Worm (Caenorhabditis elegans) whole organism, L3 larva: ENCODE data around the gene C05B5.11.

Experiments
- R02D3.7 ChIP-seq: fragments of 150-350 bp; optimal IDR thresholded peaks from 2 replicates; lab custom pipeline; 2014; ENCODE audit warnings: missing biosample characterization, missing genetic modification characterization
- ZK546.5 ChIP-seq: sonication (generic microtip); optimal IDR thresholded peaks from 2 replicates; lab custom pipeline; 2017; ENCODE audit warnings: missing biosample characterization, missing genetic modification characterization
- ama-1 ChIP-seq: fragments of 150-350 bp; optimal IDR thresholded peaks from 2 replicates; lab custom pipeline; 2018
- ceh-16 ChIP-seq: sonication (generic microtip); optimal IDR thresholded peaks from 2 replicates; lab custom pipeline; 2017; ENCODE audit warnings: missing biosample characterization, missing genetic modification characterization
- ceh-28 ChIP-seq: fragments of 150-350 bp; optimal IDR thresholded peaks from 2 replicates; lab custom pipeline; 2014; ENCODE audit warnings: missing biosample characterization, missing genetic modification reagents, missing genetic modification characterization
- ceh-82 ChIP-seq: fragments of 150-350 bp; optimal IDR thresholded peaks from 2 replicates; lab custom pipeline; 2014; ENCODE audit warnings: missing biosample characterization, missing genetic modification characterization
- ceh-9 ChIP-seq: sonication (generic microtip); optimal IDR thresholded peaks from 2 replicates; lab custom pipeline; 2018; ENCODE audit warnings: missing biosample characterization, missing genetic modification characterization
- daf-12 ChIP-seq: fragments of 150-350 bp; optimal IDR thresholded peaks from 2 replicates; lab custom pipeline; 2014; ENCODE audit warnings: missing biosample characterization, missing genetic modification reagents, missing genetic modification characterization
- egl-27 ChIP-seq: sonication (generic microtip); optimal IDR thresholded peaks from 4 replicates; lab custom pipeline; 2017; ENCODE audit warnings: missing biosample characterization, missing genetic modification reagents, missing genetic modification characterization
- egl-5 ChIP-seq: fragments of 150-350 bp; optimal IDR thresholded peaks from 2 replicates; lab custom pipeline; 2017; ENCODE audit warnings: missing biosample characterization, missing genetic modification reagents, missing genetic modification characterization, inconsistent platforms
- elt-1 ChIP-seq: fragments of 150-350 bp; optimal IDR thresholded peaks from 2 replicates; lab custom pipeline; 2014; ENCODE audit warnings: missing biosample characterization, missing genetic modification characterization
- elt-3 ChIP-seq, 3 experiments: fragments of 150-350 bp in 1 of 3; sonication (generic microtip) in 2 of 3; optimal IDR thresholded peaks; 2 replicates in 2 of 3; 4 replicates in 1 of 3; lab custom pipeline; 2014 to 2017; ENCODE audit warnings: missing biosample characterization in 3 of 3, missing genetic modification characterization in 3 of 3
- eor-1 ChIP-seq, 2 experiments: fragments of 150-350 bp; optimal IDR thresholded peaks; 2 replicates each; lab custom pipeline; 2014 to 2018; ENCODE audit warnings: missing biosample characterization in 2 of 2, missing genetic modification characterization in 2 of 2
- fkh-10 ChIP-seq: sonication (generic microtip); optimal IDR thresholded peaks from 2 replicates; lab custom pipeline; 2017; ENCODE audit warnings: missing biosample characterization, missing genetic modification reagents, missing genetic modification characterization
- fkh-2 ChIP-seq: fragments of 150-350 bp; optimal IDR thresholded peaks from 2 replicates; lab custom pipeline; 2014; ENCODE audit warnings: missing biosample characterization, missing genetic modification reagents, missing genetic modification characterization
- fos-1 ChIP-seq: fragments of 150-350 bp; optimal IDR thresholded peaks from 2 replicates; lab custom pipeline; 2014; ENCODE audit warnings: missing biosample characterization, missing genetic modification characterization
- hmg-11 ChIP-seq: sonication (generic microtip); optimal IDR thresholded peaks from 2 replicates; lab custom pipeline; 2016; ENCODE audit warnings: missing genetic modification characterization, missing compliant biosample characterization
- jun-1 ChIP-seq: fragments of 150-350 bp; optimal IDR thresholded peaks from 2 replicates; lab custom pipeline; 2014; ENCODE audit warnings: missing biosample characterization, missing genetic modification reagents, missing genetic modification characterization
- lin-15B ChIP-seq: fragments of 150-350 bp; optimal IDR thresholded peaks from 2 replicates; lab custom pipeline; 2014; ENCODE audit warnings: missing biosample characterization, missing genetic modification characterization
- lin-39 ChIP-seq: fragments of 150-350 bp; optimal IDR thresholded peaks from 2 replicates; lab custom pipeline; 2018; ENCODE audit warnings: missing biosample characterization, missing genetic modification reagents, missing genetic modification characterization
- lsy-12 ChIP-seq: sonication (generic microtip); optimal IDR thresholded peaks from 2 replicates; lab custom pipeline; 2016; ENCODE audit warnings: mild to moderate bottlenecking, missing genetic modification characterization, missing compliant biosample characterization
- mdl-1 ChIP-seq: fragments of 150-350 bp; optimal IDR thresholded peaks from 2 replicates; lab custom pipeline; 2014; ENCODE audit warnings: missing biosample characterization, missing genetic modification characterization
- mml-1 ChIP-seq: fragments of 150-350 bp; sonication (generic microtip); optimal IDR thresholded peaks from 3 replicates; lab custom pipeline; 2014; ENCODE audit warnings: missing biosample characterization, missing genetic modification characterization
- nfya-1 ChIP-seq: sonication (generic microtip); optimal IDR thresholded peaks from 2 replicates; lab custom pipeline; 2017; ENCODE audit warnings: missing genetic modification characterization, mild to moderate bottlenecking, missing compliant biosample characterization, antibody characterized with exemption, moderate library complexity; ENCODE audit not compliant: insufficient read depth
- nhr-11 ChIP-seq: fragments of 150-350 bp; optimal IDR thresholded peaks from 2 replicates; lab custom pipeline; 2014; ENCODE audit warnings: missing biosample characterization, missing genetic modification characterization
- nhr-23 ChIP-seq: fragments of 150-350 bp; optimal IDR thresholded peaks from 2 replicates; lab custom pipeline; 2014; ENCODE audit warnings: missing biosample characterization, missing genetic modification reagents, missing genetic modification characterization
- nhr-237 ChIP-seq: fragments of 150-350 bp; optimal IDR thresholded peaks from 2 replicates; lab custom pipeline; 2014; ENCODE audit warnings: missing biosample characterization, missing genetic modification characterization
- nhr-25 ChIP-seq: sonication (generic microtip); optimal IDR thresholded peaks from 2 replicates; lab custom pipeline; 2017; ENCODE audit warnings: missing biosample characterization, missing genetic modification characterization
- nhr-28 ChIP-seq: fragments of 150-350 bp; optimal IDR thresholded peaks from 2 replicates; lab custom pipeline; 2014; ENCODE audit warnings: missing biosample characterization, missing genetic modification characterization
- nhr-67 ChIP-seq: fragments of 150-350 bp; optimal IDR thresholded peaks from 2 replicates; lab custom pipeline; 2014; ENCODE audit warnings: missing biosample characterization, missing genetic modification characterization
- nhr-76 ChIP-seq: fragments of 150-350 bp; sonication (generic microtip); optimal IDR thresholded peaks from 5 replicates; lab custom pipeline; 2014; ENCODE audit warnings: missing biosample characterization, missing genetic modification characterization
- nhr-77 ChIP-seq: fragments of 150-350 bp; optimal IDR thresholded peaks from 2 replicates; lab custom pipeline; 2014; ENCODE audit warnings: missing biosample characterization, missing genetic modification characterization
- pha-4 ChIP-seq: fragments of 150-350 bp; optimal IDR thresholded peaks from 2 replicates; lab custom pipeline; 2014; ENCODE audit warnings: missing biosample characterization, missing genetic modification reagents, missing genetic modification characterization
- sea-2 ChIP-seq: fragments of 150-350 bp; sonication (generic microtip); optimal IDR thresholded peaks from 4 replicates; lab custom pipeline; 2014; ENCODE audit warnings: missing biosample characterization, missing genetic modification reagents, missing genetic modification characterization
- tbx-2 ChIP-seq: sonication (generic microtip); optimal IDR thresholded peaks from 2 replicates; lab custom pipeline; 2016; ENCODE audit warnings: mild to moderate bottlenecking, missing genetic modification characterization, missing compliant biosample characterization
- unc-62 ChIP-seq: fragments of 150-350 bp; sonication (generic microtip); optimal IDR thresholded peaks from 4 replicates; lab custom pipeline; 2014; ENCODE audit warnings: missing biosample characterization, missing genetic modification reagents, missing genetic modification characterization
- zag-1 ChIP-seq: fragments of 150-350 bp; optimal IDR thresholded peaks from 2 replicates; lab custom pipeline; 2014; ENCODE audit warnings: missing biosample characterization, missing genetic modification characterization
- ztf-11 ChIP-seq: fragments of 150-350 bp; optimal IDR thresholded peaks from 2 replicates; lab custom pipeline; 2014; ENCODE audit warnings: missing biosample characterization, missing genetic modification characterization
- ztf-4 ChIP-seq: fragments of 150-350 bp; optimal IDR thresholded peaks from 2 replicates; lab custom pipeline; 2014; ENCODE audit warnings: missing biosample characterization, missing genetic modification characterization

Gene C05B5.11

DNA sequence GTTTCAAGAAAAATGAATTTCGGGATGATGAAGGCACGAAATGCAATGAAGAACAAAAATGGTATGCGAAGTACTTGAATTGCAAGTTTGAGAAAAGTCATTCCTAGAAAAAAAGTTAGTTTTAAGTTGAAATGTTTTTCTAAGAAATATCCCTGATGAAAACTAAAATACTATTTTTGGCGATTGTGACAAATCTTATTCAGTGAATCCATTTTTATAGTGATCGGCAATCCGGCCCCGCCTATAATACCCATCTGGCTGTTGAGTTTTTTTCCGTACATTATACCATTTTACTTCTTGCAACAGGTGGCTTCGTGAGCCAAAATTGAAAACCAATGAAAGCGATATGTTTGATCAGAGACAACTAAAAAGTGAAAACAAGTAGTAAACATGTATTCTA, 5.1 kb upstream of the C05B5.11 start, which contains the start of gene C05B5.17:
C05B5.17 (minus strand) TSS at position 101 of the 400 bp plus-strand sequence.
- TF ChIP-seq tbx-2 (tag; lab: Kevin White, UChicago) (no peak), egl-5 (no peak), lin-15B (tag; lab: Kevin White, UChicago) (no peak), fkh-10 (GFP tag; lab: Kevin White, UChicago) (no peak), nhr-11 (tag; lab: Kevin White, UChicago) (no peak), nhr-76 (no peak), nfya-1 (tag; lab: Kevin White, UChicago) (no peak), nhr-25 (tag; lab: Kevin White, UChicago) (no peak), fos-1 (tag; lab: Kevin White, UChicago) (no peak)

DNA sequence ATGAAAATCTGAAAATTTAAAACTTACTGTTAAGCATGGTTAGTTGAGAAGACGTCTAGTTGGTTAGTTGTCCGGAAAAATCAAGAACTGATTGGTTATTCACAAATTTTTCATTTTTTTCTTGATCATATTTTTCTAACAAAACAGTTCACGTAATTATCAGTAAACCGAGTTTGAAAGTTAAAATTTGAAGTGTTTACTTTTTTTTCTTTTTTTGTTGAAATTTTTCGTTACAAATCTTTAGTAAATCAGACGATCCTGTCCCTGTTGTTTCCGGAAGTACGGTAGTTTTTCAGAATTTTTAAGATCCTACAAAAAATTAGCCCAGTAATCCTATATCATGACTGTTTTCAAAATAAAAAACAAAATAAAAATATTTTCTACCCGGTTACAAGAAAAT, 3.9 kb upstream of the C05B5.11 start, which contains the start of gene C05B5.2:
C05B5.2 (minus strand) TSS at position 101 of the 400 bp plus-strand sequence.
- TF ChIP-seq lin-39 (no peak), lsy-12 (tag; lab: Kevin White, UChicago) (no peak), fkh-2 (tag; lab: Kevin White, UChicago) (no peak), hmg-11 (tag; lab: Kevin White, UChicago) (no peak), nhr-237 (no peak), ZK546.5 (no peak), elt-3 (tag; optimal IDR thresholded peaks at IDR 0.05; lab: Kevin White, UChicago) (no peak), R02D3.7 (tag; lab: Kevin White, UChicago) (no peak), jun-1 (tag; lab: Kevin White, UChicago) (no peak), eor-1 (tag; optimal IDR thresholded peaks at IDR 0.05; lab: Kevin White, UChicago) (no peak), elt-1 (tag; lab: Kevin White, UChicago) (no peak), nhr-76 (no peak), ceh-9 (tag; lab: Kevin White, UChicago) (no peak), nhr-11 (tag; lab: Kevin White, UChicago) (no peak), nhr-77 (tag; lab: Kevin White, UChicago) (no peak), nhr-25 (tag; lab: Kevin White, UChicago) (no peak), daf-12 (tag; lab: Kevin White, UChicago) (no peak)

ce11 chrIII:10001060-10001459, 3.3 kb upstream of the C05B5.11 start, which contains the start of gene C05B5.5:
Gene C05B5.5 (plus strand): TSS chrIII:10001360.
- TF ChIP-seq fkh-10 (GFP tag; lab: Kevin White, UChicago) = no peak
- no peak for TF ChIP-seq ceh-82 (tag; lab: Kevin White, UChicago)
- no peak for TF ChIP-seq R02D3.7 (tag; lab: Kevin White, UChicago)
- TF ChIP-seq nhr-76 = no peak
- no peak for TF ChIP-seq zag-1 (tag; lab: Kevin White, UChicago)
- TF ChIP-seq fkh-2 (tag; lab: Kevin White, UChicago) = no peak
- no peak for TF ChIP-seq nhr-28 (tag; lab: Kevin White, UChicago)
- TF ChIP-seq sea-2 (GFP tag; lab: Kevin White, UChicago) = no peak
- no peak for TF ChIP-seq egl-27 (tag; lab: Kevin White, UChicago)
- TF ChIP-seq lin-15B (tag; lab: Kevin White, UChicago) = no peak
- no peak for TF ChIP-seq mdl-1 (tag; lab: Kevin White, UChicago)
- TF ChIP-seq nhr-67 (tag; lab: Kevin White, UChicago) = no peak
- no peak for TF ChIP-seq nfya-1 (tag; lab: Kevin White, UChicago)
- no peak for TF ChIP-seq nhr-25 (tag; lab: Kevin White, UChicago)
- no peak for TF ChIP-seq ztf-11 (tag; lab: Kevin White, UChicago)
- TF ChIP-seq egl-5 = no peak
- no peak for TF ChIP-seq unc-62 (GFP tag; lab: Kevin White, UChicago)
- TF ChIP-seq ama-1 (lab: Kevin White, UChicago) = no peak
- no peak for TF ChIP-seq ztf-4 (tag; lab: Kevin White, UChicago)

- TF ChIP-seq pha-4 = no peak
- TF ChIP-seq mml-1 (tag; lab: Kevin White, UChicago) = no peak
- peak; percentile 83 for TF ChIP-seq elt-1 (tag; lab: Kevin White, UChicago)
- peak; percentile 73 for TF ChIP-seq nhr-23
- peak; percentile 34 for TF ChIP-seq ceh-28 (tag; lab: Kevin White, UChicago)
- TF ChIP-seq nhr-25 (tag; lab: Kevin White, UChicago) = peak; percentile 91
- no peak for TF ChIP-seq ceh-16 (tag; lab: Kevin White, UChicago)
- no peak for TF ChIP-seq tbx-2 (tag; lab: Kevin White, UChicago)
- no peak for TF ChIP-seq lin-15B (tag; lab: Kevin White, UChicago)
Measured at ce11 chrIII:10006734-10007348, 2.5 kb downstream of the C05B5.11 start, which contains the start of gene C05B5.8. Gene C05B5.8 (minus strand): TSS chrIII:10006784.
